Worm (Caenorhabditis elegans): ENCODE results near the gene F07G11.1.
"Not testable (repeated sequence)": the region's sequence is repeated elsewhere in the genome, so short reads cannot be mapped to it uniquely, and the experiment has no call there.

The F07G11.1 gene

ce11 chrV:7337218-7337617 lies 30.0 kb downstream of the F07G11.1 start, which contains the start of gene F10G2.7:
F10G2.7 (minus strand) TSS chrV:7337318.
- TF ChIP-seq nhr-77 (tag; optimal IDR thresholded peaks at IDR 0.05); fos-1 (tag; optimal IDR thresholded peaks at IDR 0.05); blmp-1 (tag; optimal IDR thresholded peaks at IDR 0.05; ENCODE audit: insufficient read depth): not testable (repeated sequence)

ce11 chrV:7339831-7340230 lies 32.6 kb downstream of the F07G11.1 start, which contains the start of gene srh-187:
srh-187 (minus strand) TSS chrV:7339931.
- TF ChIP-seq alr-1 (tag; optimal IDR thresholded peaks at IDR 0.05) (no peak), nhr-10 (tag; optimal IDR thresholded peaks at IDR 0.05) (no peak), nhr-129 (tag; optimal IDR thresholded peaks at IDR 0.05) (no peak), nhr-23 (tag; optimal IDR thresholded peaks at IDR 0.05) (no peak), nhr-77 (tag; optimal IDR thresholded peaks at IDR 0.05) (no peak), C34F6.9 (tag; optimal IDR thresholded peaks at IDR 0.05) (no peak), ZK546.5 (tag; optimal IDR thresholded peaks at IDR 0.05) (no peak), skn-1 (tag; optimal IDR thresholded peaks at IDR 0.05) (no peak), nhr-11 (tag; optimal IDR thresholded peaks at IDR 0.05) (no peak), dmd-4 (tag; optimal IDR thresholded peaks at IDR 0.05) (no peak), F13H6.1 (tag; optimal IDR thresholded peaks at IDR 0.05) (no peak)

- TF ChIP-seq zag-1 (tag; optimal IDR thresholded peaks at IDR 0.05) = no peak
- peak; percentile 37 for TF ChIP-seq sma-9 (GFP tag; optimal IDR thresholded peaks at IDR 0.05)
- no peak for TF ChIP-seq sma-9 (tag; optimal IDR thresholded peaks at IDR 0.05)
- no peak for TF ChIP-seq peb-1 (tag; optimal IDR thresholded peaks at IDR 0.05)
- TF ChIP-seq nhr-129 (tag; optimal IDR thresholded peaks at IDR 0.05) = no peak
- no peak for TF ChIP-seq dmd-4 (tag; optimal IDR thresholded peaks at IDR 0.05)
These were observed 34.8 kb downstream of the F07G11.1 start, which contains the start of the genes nhr-263 and nhr-148 for ce11 chrV:7341942-7342341. nhr-263 (minus strand) TSS chrV:7342042. nhr-148 (plus strand) TSS chrV:7342156.

DNA sequence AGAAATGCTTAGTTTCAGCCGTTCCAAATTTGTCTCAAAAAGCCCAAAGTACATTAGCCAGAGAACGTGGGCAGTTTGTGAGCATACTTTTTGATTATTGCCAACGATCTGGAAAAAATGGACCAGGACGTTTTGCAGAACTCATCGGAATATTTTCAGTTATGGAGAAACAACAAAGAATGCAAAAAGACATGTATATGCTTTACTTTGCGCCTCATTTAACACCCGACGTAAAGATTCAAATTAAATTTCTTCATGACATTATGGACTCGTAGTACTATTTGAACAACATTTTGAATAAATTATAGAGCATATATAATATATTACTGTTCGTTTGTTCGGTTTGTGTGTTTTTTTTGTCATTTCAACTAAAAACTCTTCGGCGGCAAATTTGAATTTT lies 36.3 kb downstream of the F07G11.1 start, which contains the start of gene srh-244:
Gene srh-244, plus strand, starts transcription at position 301 of the 400 bp plus-strand sequence.
- no peak for TF ChIP-seq unc-39 (tag; optimal IDR thresholded peaks at IDR 0.05)
- no peak for TF ChIP-seq F13H6.1 (tag; optimal IDR thresholded peaks at IDR 0.05)
- TF ChIP-seq egl-27 (tag; optimal IDR thresholded peaks at IDR 0.05) = no peak
- no peak for TF ChIP-seq lin-39 (tag; optimal IDR thresholded peaks at IDR 0.05)
- no peak for TF ChIP-seq ZK546.5 (tag; optimal IDR thresholded peaks at IDR 0.05)
- no peak for TF ChIP-seq C34F6.9 (tag; optimal IDR thresholded peaks at IDR 0.05)
- TF ChIP-seq ceh-82 (tag; optimal IDR thresholded peaks at IDR 0.05) = no peak

ce11 chrV:7345494-7345893 lies 38.3 kb downstream of the F07G11.1 start, which contains the start of gene nhr-147:
nhr-147 (plus strand) TSS chrV:7345794.
- TF ChIP-seq zag-1, ceh-82, mdl-1 (tag; optimal IDR thresholded peaks at IDR 0.05): not testable (repeated sequence)

ce11 chrV:7349541-7349940 lies 42.4 kb downstream of the F07G11.1 start, which contains the start of gene nhr-149:
nhr-149 (minus strand) TSS chrV:7349641.
- TF ChIP-seq ama-1 (optimal IDR thresholded peaks at IDR 0.05) (no peak), nhr-10 (tag; optimal IDR thresholded peaks at IDR 0.05) (no peak), zag-1 (tag; optimal IDR thresholded peaks at IDR 0.05) (no peak), elt-1 (tag; optimal IDR thresholded peaks at IDR 0.05) (no peak), C34F6.9 (tag; optimal IDR thresholded peaks at IDR 0.05) (no peak), lin-13 (GFP tag; optimal IDR thresholded peaks at IDR 0.05) (no peak), nhr-23 (tag; optimal IDR thresholded peaks at IDR 0.05) (no peak), Y55F3AM.14 (GFP tag; optimal IDR thresholded peaks at IDR 0.05) (no peak), ZK546.5 (tag; optimal IDR thresholded peaks at IDR 0.05) (no peak), skn-1 (tag; optimal IDR thresholded peaks at IDR 0.05) (no peak), R02D3.7 (tag; optimal IDR thresholded peaks at IDR 0.05) (no peak), aly-2 (tag; optimal IDR thresholded peaks at IDR 0.05) (no peak), mbf-1 (tag; optimal IDR thresholded peaks at IDR 0.05) (no peak)

Measured in whole organism, L2 larva.